Worm (Caenorhabditis elegans): ENCODE measurements around the gene K10D11.6.

The K10D11.6 gene

DNA sequence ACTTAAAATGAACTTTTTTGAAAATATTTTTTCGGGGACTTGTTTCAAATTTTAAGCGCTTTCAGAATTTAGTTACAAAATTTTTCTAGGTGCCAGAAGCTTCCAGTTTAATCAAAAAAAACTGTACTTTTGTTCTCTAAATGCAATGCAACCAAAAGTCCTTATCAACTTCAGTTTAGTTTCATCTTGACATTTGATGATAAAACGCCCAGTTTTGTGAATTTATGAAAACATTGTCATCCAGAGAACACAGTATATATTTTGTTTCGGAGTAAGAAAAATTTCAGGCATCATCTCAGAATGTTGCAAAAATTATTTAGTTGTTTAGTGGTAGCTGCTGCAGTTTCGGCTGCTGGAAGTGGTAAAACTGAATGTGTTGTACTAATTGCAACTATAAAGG lies 31.5 kb downstream of the K10D11.6 start, which contains the start of gene F55G11.6:
Gene F55G11.6 (plus strand): TSS at position 301 of the 400 bp plus-strand sequence.
- no peak for TF ChIP-seq hlh-30 (tag; optimal IDR thresholded peaks at IDR 0.05; ENCODE audit: insufficient read depth)
- TF ChIP-seq mdt-29 (GFP tag; IDR thresholded peaks at IDR 0.05), result no peak
- TF ChIP-seq tag-97 (GFP tag; IDR thresholded peaks at IDR 0.05), result no peak
- no peak for TF ChIP-seq Y5F2A.4 (GFP tag; optimal IDR thresholded peaks at IDR 0.05)
- no peak for TF ChIP-seq vab-7 (GFP tag; IDR thresholded peaks at IDR 0.05)
- no peak for TF ChIP-seq spr-3 (GFP tag; optimal IDR thresholded peaks at IDR 0.05)
- no peak for TF ChIP-seq set-16 (GFP tag; IDR thresholded peaks at IDR 0.05)
- no peak for TF ChIP-seq ZK337.2 (GFP tag; IDR thresholded peaks at IDR 0.05)
- TF ChIP-seq nhr-11 (tag; optimal IDR thresholded peaks at IDR 0.05), result no peak
- TF ChIP-seq T26A8.4 (GFP tag; IDR thresholded peaks at IDR 0.05), result no peak
- no peak for TF ChIP-seq skn-1 (tag; optimal IDR thresholded peaks at IDR 0.05)
- TF ChIP-seq dmd-6 (GFP tag; IDR thresholded peaks at IDR 0.05), result no peak
- no peak for TF ChIP-seq lir-3 (tag; optimal IDR thresholded peaks at IDR 0.05)
- no peak for TF ChIP-seq arid-1 (GFP tag; conservative IDR thresholded peaks at IDR 0.05)
- TF ChIP-seq zip-11 (GFP tag; IDR thresholded peaks at IDR 0.05), result no peak
- TF ChIP-seq duxl-1 (tag; optimal IDR thresholded peaks at IDR 0.05; ENCODE audit: poor library complexity), result no peak
- TF ChIP-seq nhr-48 (tag; optimal IDR thresholded peaks at IDR 0.05), result no peak
- TF ChIP-seq ceh-20 (GFP tag; IDR thresholded peaks at IDR 0.05), result no peak
- TF ChIP-seq nhr-25 (tag; optimal IDR thresholded peaks at IDR 0.05; ENCODE audit: borderline replicate concordance, insufficient read depth), result no peak

DNA sequence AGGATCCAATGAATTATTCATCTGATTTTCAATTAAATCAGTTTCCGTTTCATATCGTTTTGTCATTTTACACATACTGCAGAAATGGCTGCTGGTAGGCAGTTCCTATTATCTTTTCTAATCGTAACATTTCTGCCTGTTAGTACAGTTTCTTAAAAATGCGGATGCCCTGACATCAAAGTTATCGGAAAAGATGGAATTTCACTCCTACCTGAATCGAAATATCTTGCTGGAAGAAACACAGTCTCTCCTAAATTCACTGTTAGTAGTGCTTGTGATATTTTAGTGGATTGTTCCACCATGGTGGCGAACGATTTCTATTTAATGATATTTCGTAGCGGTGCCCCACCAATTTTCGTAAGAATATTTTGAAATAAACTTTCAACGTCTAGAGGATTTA lies 40.8 kb downstream of the K10D11.6 start, which contains the start of gene F55G11.10:
Gene F55G11.10 (plus strand): TSS at position 301 of the 400 bp plus-strand sequence.
- no peak for TF ChIP-seq ceh-32 (tag; optimal IDR thresholded peaks at IDR 0.05; ENCODE audit: poor library complexity)
- no peak for TF ChIP-seq ZK546.5 (tag; optimal IDR thresholded peaks at IDR 0.05)
- no peak for TF ChIP-seq snpc-4 (tag; optimal IDR thresholded peaks at IDR 0.05)
- no peak for TF ChIP-seq lir-3 (tag; optimal IDR thresholded peaks at IDR 0.05)
- TF ChIP-seq F49E8.2 (tag; optimal IDR thresholded peaks at IDR 0.05; ENCODE audit: borderline replicate concordance), result no peak
- TF ChIP-seq mxl-2 (GFP tag; conservative IDR thresholded peaks at IDR 0.05), result no peak
- TF ChIP-seq unc-130 (GFP tag; optimal IDR thresholded peaks at IDR 0.05), result no peak
- TF ChIP-seq nhr-25 (tag; optimal IDR thresholded peaks at IDR 0.05; ENCODE audit: borderline replicate concordance, insufficient read depth), result no peak
- TF ChIP-seq dmd-9 (GFP tag; IDR thresholded peaks at IDR 0.05), result no peak

DNA sequence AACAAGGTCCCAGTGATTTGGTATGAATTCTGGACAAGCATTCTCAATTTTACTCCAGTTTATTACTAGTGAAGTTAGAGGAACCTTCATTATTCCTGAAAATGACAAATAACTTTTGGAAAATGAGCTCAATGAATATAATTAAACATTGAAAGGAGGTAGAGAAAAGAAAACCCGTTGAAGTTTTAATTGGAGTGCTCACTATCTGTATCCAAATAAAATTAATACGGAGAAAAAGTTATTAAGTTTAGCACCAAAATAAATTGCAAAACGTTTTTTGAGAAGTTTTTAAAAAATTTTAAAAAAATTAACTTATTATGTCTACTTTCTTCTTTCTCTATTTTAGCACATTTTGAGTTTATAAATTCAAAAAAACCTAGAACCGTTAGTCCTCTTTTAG lies 42.8 kb downstream of the K10D11.6 start, which contains the start of gene F55G11.1:
Gene F55G11.1 (minus strand): TSS at position 101 of the 400 bp plus-strand sequence.
- TF ChIP-seq nhr-28 (tag; optimal IDR thresholded peaks at IDR 0.05) (no peak), lin-29 (GFP tag; IDR thresholded peaks at IDR 0.05) (no peak), vab-7 (GFP tag; IDR thresholded peaks at IDR 0.05) (no peak), mxl-2 (GFP tag; conservative IDR thresholded peaks at IDR 0.05) (no peak), mdl-1 (tag; optimal IDR thresholded peaks at IDR 0.05) (no peak), hlh-30 (tag; optimal IDR thresholded peaks at IDR 0.05; ENCODE audit: insufficient read depth) (no peak)

DNA sequence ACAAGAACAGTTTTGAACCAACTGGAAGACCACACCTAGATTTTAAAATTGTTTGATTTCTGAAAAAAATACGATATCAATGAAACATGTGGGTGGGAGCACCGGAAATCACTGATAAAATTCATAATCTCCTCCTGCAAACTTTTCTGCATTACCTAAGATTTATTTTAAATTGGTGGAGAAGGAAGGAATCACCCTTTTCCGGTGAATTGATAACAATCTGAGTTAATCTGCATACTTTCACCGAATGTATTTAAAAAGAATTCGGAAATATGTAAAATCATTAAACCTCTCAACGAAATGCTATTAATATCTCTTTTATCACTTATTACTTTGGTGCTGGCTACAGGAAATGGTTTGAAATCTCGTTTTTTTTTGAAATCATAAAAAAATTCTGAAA lies 46.6 kb downstream of the K10D11.6 start, which contains the start of gene dct-19:
Gene dct-19 (plus strand): TSS at position 301 of the 400 bp plus-strand sequence.
- TF ChIP-seq ces-1 (GFP tag; optimal IDR thresholded peaks at IDR 0.05), result no peak
- no peak for TF ChIP-seq lir-3 (tag; optimal IDR thresholded peaks at IDR 0.05)
- TF ChIP-seq Y105C5A.15 (GFP tag; IDR thresholded peaks at IDR 0.05), result no peak
- no peak for TF ChIP-seq nhr-25 (tag; optimal IDR thresholded peaks at IDR 0.05; ENCODE audit: borderline replicate concordance, insufficient read depth)
- TF ChIP-seq lin-15B (tag; optimal IDR thresholded peaks at IDR 0.05), result no peak

DNA sequence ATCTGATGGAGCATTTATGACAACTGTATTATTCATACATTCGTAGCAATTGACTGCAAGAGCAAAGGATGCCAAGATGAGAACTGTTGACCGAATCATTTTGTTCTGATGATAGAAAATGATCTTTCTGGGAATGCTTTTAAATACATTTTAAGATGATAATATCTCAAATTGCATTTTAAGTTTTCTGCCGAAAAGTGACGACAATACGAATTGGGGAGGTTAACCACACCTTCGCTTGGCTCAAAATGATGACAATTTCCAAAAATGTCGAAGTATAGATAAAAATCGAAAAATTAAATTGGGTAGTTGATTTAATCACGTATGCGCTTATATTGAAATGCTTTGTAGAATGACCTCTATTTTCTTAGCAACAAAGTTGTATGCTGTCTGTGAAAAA lies 48.0 kb downstream of the K10D11.6 start, which contains the start of gene dod-24:
Gene dod-24 (minus strand): TSS at position 101 of the 400 bp plus-strand sequence.
- TF ChIP-seq mxl-3 (GFP tag; optimal IDR thresholded peaks at IDR 0.05) (no peak), Y75B8A.6 (GFP tag; IDR thresholded peaks at IDR 0.05) (no peak), tag-97 (GFP tag; IDR thresholded peaks at IDR 0.05) (no peak), nhr-48 (tag; optimal IDR thresholded peaks at IDR 0.05) (no peak), snpc-4 (tag; optimal IDR thresholded peaks at IDR 0.05) (no peak), T26A8.4 (GFP tag; IDR thresholded peaks at IDR 0.05) (no peak), T20F7.1 (GFP tag; optimal IDR thresholded peaks at IDR 0.05) (no peak), spr-3 (GFP tag; optimal IDR thresholded peaks at IDR 0.05) (no peak), nhr-25 (tag; optimal IDR thresholded peaks at IDR 0.05; ENCODE audit: borderline replicate concordance, insufficient read depth) (no peak), snpc-1.2 (GFP tag; IDR thresholded peaks at IDR 0.05) (no peak), ztf-11 (tag; optimal IDR thresholded peaks at IDR 0.05) (no peak), madf-5 (GFP tag; IDR thresholded peaks at IDR 0.05) (no peak), lir-3 (tag; optimal IDR thresholded peaks at IDR 0.05) (no peak), zfp-2 (tag; optimal IDR thresholded peaks at IDR 0.05) (no peak), F37D6.2 (tag; optimal IDR thresholded peaks at IDR 0.05) (no peak), hlh-11 (tag; optimal IDR thresholded peaks at IDR 0.05) (no peak), egl-43 (GFP tag; IDR thresholded peaks at IDR 0.05) (no peak)

Measured in whole organism, L4 larva.